Fruit fly (Drosophila melanogaster) whole organism, pupa: Measurements from ENCODE around the gene CG15200.

Source experiments
- CG8159 ChIP-seq: fragments of 200-800 bp; sonication (Bioruptor generic); optimal IDR thresholded peaks from 3 replicates; lab custom pipeline; 2018; ENCODE audit warnings: missing biosample characterization, mild to moderate bottlenecking, missing genetic modification characterization, moderate library complexity
- Pif1A ChIP-seq: fragments of 200-800 bp; sonication (Bioruptor generic); optimal IDR thresholded peaks from 3 replicates; lab custom pipeline; 2016; ENCODE audit warnings: missing biosample characterization, missing genetic modification characterization
- Snoo ChIP-seq: fragments of 200-800 bp; sonication (Bioruptor generic); optimal IDR thresholded peaks from 3 replicates; lab custom pipeline; 2017; ENCODE audit warnings: missing biosample characterization, mild to moderate bottlenecking, missing genetic modification characterization, inconsistent platforms
- fd96Ca ChIP-seq: fragments of 200-800 bp; sonication (Bioruptor generic); IDR thresholded peaks from 3 replicates; pipeline ENCODE4 v1.3.6; 2022; ENCODE audit warnings: missing biosample characterization, missing genetic modification characterization

dm6 chrX:11135840-11136586 lies 46.7 kb upstream of the CG15200 start:
- TF ChIP-seq fd96Ca (GFP tag; lab: Robert Waterston, UW) (no peak), Pif1A (no peak), CG8159 (tag; lab: Kevin White, UChicago) (no peak), Snoo (tag; lab: Kevin White, UChicago) (no peak)
